Worm (Caenorhabditis elegans) whole organism, young adult: ENCODE results near the gene ant-1.3.

ENCODE experiments used
- C06A6.2 ChIP-seq: fragments of 200-800 bp; sonication (Bioruptor generic); conservative IDR thresholded peaks from 2 replicates; pipeline ENCODE4 v1.3.6; 2022; ENCODE audit warnings: missing genetic modification characterization, missing compliant biosample characterization
- D2030.7 ChIP-seq: fragments of 200-800 bp; sonication (Bioruptor generic); IDR thresholded peaks from 2 replicates; pipeline ENCODE4 v1.3.6; 2022; ENCODE audit warnings: missing genetic modification reagents, missing genetic modification characterization, missing compliant biosample characterization
- F10E7.11 ChIP-seq: sonication (generic microtip); optimal IDR thresholded peaks from 2 replicates; lab custom pipeline; 2017; ENCODE audit warnings: mild to moderate bottlenecking, missing genetic modification characterization, moderate library complexity, missing compliant biosample characterization
- F33H1.4 ChIP-seq: fragments of 200-800 bp; sonication (Bioruptor generic); IDR thresholded peaks from 2 replicates; pipeline ENCODE4 v1.3.6; 2022; ENCODE audit warnings: missing genetic modification reagents, missing genetic modification characterization, missing compliant biosample characterization
- Y53F4B.3 ChIP-seq: fragments of 200-800 bp; sonication (Bioruptor generic); IDR thresholded peaks from 2 replicates; pipeline ENCODE4 v1.3.6; 2022; ENCODE audit warnings: missing genetic modification reagents, missing genetic modification characterization, missing compliant biosample characterization
- Y53G8AR.9 ChIP-seq: fragments of 200-800 bp; sonication (Bioruptor generic); conservative IDR thresholded peaks from 2 replicates; pipeline ENCODE4 v1.3.6; 2022; ENCODE audit warnings: missing genetic modification reagents, missing genetic modification characterization, missing compliant biosample characterization
- ZK185.1 ChIP-seq: sonication (generic microtip); optimal IDR thresholded peaks from 2 replicates; lab custom pipeline; 2016; ENCODE audit warnings: mild to moderate bottlenecking, missing genetic modification characterization, missing compliant biosample characterization; ENCODE audit not compliant: poor library complexity, severe bottlenecking
- athp-1 ChIP-seq: sonication (generic microtip); optimal IDR thresholded peaks from 2 replicates; lab custom pipeline; 2017; ENCODE audit warnings: mild to moderate bottlenecking, missing genetic modification characterization, missing compliant biosample characterization
- attf-3 ChIP-seq: fragments of 200-800 bp; sonication (Bioruptor generic); conservative IDR thresholded peaks from 2 replicates; pipeline ENCODE4 v1.3.6; 2022; ENCODE audit warnings: missing genetic modification reagents, missing genetic modification characterization, missing compliant biosample characterization
- attf-6 ChIP-seq: fragments of 200-800 bp; sonication (Bioruptor generic); IDR thresholded peaks from 2 replicates; pipeline ENCODE4 v1.3.6; 2022; ENCODE audit warnings: missing genetic modification reagents, missing genetic modification characterization, missing compliant biosample characterization
- bed-1 ChIP-seq: fragments of 200-800 bp; sonication (Bioruptor generic); IDR thresholded peaks from 2 replicates; pipeline ENCODE4 v1.3.6; 2022; ENCODE audit warnings: missing genetic modification reagents, missing genetic modification characterization, missing compliant biosample characterization
- ccch-3 ChIP-seq: fragments of 200-800 bp; sonication (Bioruptor generic); optimal IDR thresholded peaks from 2 replicates; lab custom pipeline; 2018; ENCODE audit warnings: mild to moderate bottlenecking, missing genetic modification characterization, missing compliant biosample characterization
- cebp-1 ChIP-seq, 2 experiments: fragments of 200-800 bp in 1 of 2; sonication (Bioruptor generic) in 1 of 2; sonication (generic microtip) in 1 of 2; IDR thresholded peaks in 1 of 2; optimal IDR thresholded peaks in 1 of 2; 2 replicates each; pipeline versions ENCODE4 v1.3.6 to Lab custom; 2017 to 2022; ENCODE audit warnings: missing compliant biosample characterization in 2 of 2, missing genetic modification characterization in 2 of 2, mild to moderate bottlenecking in 1 of 2, missing genetic modification reagents in 1 of 2, moderate library complexity in 1 of 2
- cebp-2 ChIP-seq: fragments of 200-800 bp; sonication (Bioruptor generic); IDR thresholded peaks from 2 replicates; pipeline ENCODE4 v1.3.6; 2022; ENCODE audit warnings: missing genetic modification characterization, missing compliant biosample characterization
- ceh-79 ChIP-seq: sonication (generic microtip); optimal IDR thresholded peaks from 2 replicates; lab custom pipeline; 2017; ENCODE audit warnings: mild to moderate bottlenecking, missing genetic modification characterization, missing compliant biosample characterization
- die-1 ChIP-seq: sonication (generic microtip); optimal IDR thresholded peaks from 2 replicates; lab custom pipeline; 2016; ENCODE audit warnings: missing genotype, mild to moderate bottlenecking, missing genetic modification characterization, missing compliant biosample characterization
- efl-1 ChIP-seq: fragments of 150-350 bp; optimal IDR thresholded peaks from 2 replicates; lab custom pipeline; 2014; ENCODE audit warnings: missing biosample characterization, missing genetic modification reagents, missing genetic modification characterization
- egl-18 ChIP-seq: fragments of 200-800 bp; sonication (Bioruptor generic); IDR thresholded peaks from 2 replicates; pipeline ENCODE4 v1.3.6; 2022; ENCODE audit warnings: missing genetic modification reagents, missing genetic modification characterization, missing compliant biosample characterization
- egrh-3 ChIP-seq: fragments of 200-800 bp; sonication (Bioruptor generic); IDR thresholded peaks from 2 replicates; pipeline ENCODE4 v1.3.6; 2022; ENCODE audit warnings: missing genetic modification reagents, missing genetic modification characterization, missing compliant biosample characterization
- ekl-4 ChIP-seq: fragments of 200-800 bp; sonication (Bioruptor generic); IDR thresholded peaks from 2 replicates; pipeline ENCODE4 v1.3.6; 2022; ENCODE audit warnings: missing genetic modification reagents, missing genetic modification characterization, missing compliant biosample characterization
- ets-4 ChIP-seq: fragments of 200-800 bp; sonication (Bioruptor generic); optimal IDR thresholded peaks from 2 replicates; lab custom pipeline; 2018; ENCODE audit warnings: mild to moderate bottlenecking, missing genetic modification characterization, missing compliant biosample characterization
- hmg-20 ChIP-seq: fragments of 200-800 bp; sonication (Bioruptor generic); IDR thresholded peaks from 2 replicates; pipeline ENCODE4 v1.3.6; 2022; ENCODE audit warnings: missing genetic modification reagents, missing genetic modification characterization, missing compliant biosample characterization
- hsf-1 ChIP-seq: fragments of 200-800 bp; sonication (Bioruptor generic); IDR thresholded peaks from 2 replicates; pipeline ENCODE4 v1.3.6; 2022; ENCODE audit warnings: missing genetic modification reagents, missing genetic modification characterization, missing compliant biosample characterization
- let-526 ChIP-seq: fragments of 200-800 bp; sonication (Bioruptor generic); IDR thresholded peaks from 2 replicates; pipeline ENCODE4 v1.3.6; 2022; ENCODE audit warnings: missing genetic modification reagents, missing genetic modification characterization, missing compliant biosample characterization
- lin-26 ChIP-seq: fragments of 200-800 bp; sonication (Bioruptor generic); IDR thresholded peaks from 2 replicates; pipeline ENCODE4 v1.3.6; 2022; ENCODE audit warnings: missing genetic modification reagents, missing genetic modification characterization, missing compliant biosample characterization
- lin-40 ChIP-seq: sonication (generic microtip); optimal IDR thresholded peaks from 2 replicates; lab custom pipeline; 2016; ENCODE audit warnings: missing genetic modification characterization, mild to moderate bottlenecking, missing compliant biosample characterization, missing genotype, missing genetic modification reagents
- lin-54 ChIP-seq: fragments of 200-800 bp; sonication (Bioruptor generic); optimal IDR thresholded peaks from 2 replicates; lab custom pipeline; 2018; ENCODE audit warnings: mild to moderate bottlenecking, missing genetic modification characterization, missing compliant biosample characterization
- lsl-1 ChIP-seq: fragments of 200-800 bp; sonication (Bioruptor generic); optimal IDR thresholded peaks from 2 replicates; lab custom pipeline; 2018; ENCODE audit warnings: mild to moderate bottlenecking, missing genetic modification characterization, moderate library complexity, missing compliant biosample characterization
- madf-10 ChIP-seq: sonication (generic microtip); optimal IDR thresholded peaks from 2 replicates; lab custom pipeline; 2016; ENCODE audit warnings: mild to moderate bottlenecking, missing genetic modification characterization, missing compliant biosample characterization
- madf-8 ChIP-seq: fragments of 200-800 bp; sonication (Bioruptor generic); conservative IDR thresholded peaks from 2 replicates; pipeline ENCODE4 v1.3.6; 2022; ENCODE audit warnings: missing genetic modification reagents, missing genetic modification characterization, missing compliant biosample characterization
- mcd-1 ChIP-seq: fragments of 200-800 bp; sonication (Bioruptor generic); IDR thresholded peaks from 2 replicates; pipeline ENCODE4 v1.3.6; 2022; ENCODE audit warnings: missing genetic modification reagents, missing genetic modification characterization, missing compliant biosample characterization
- mes-4 ChIP-seq: sonication (generic microtip); optimal IDR thresholded peaks from 2 replicates; lab custom pipeline; 2016; ENCODE audit warnings: missing genotype, missing genetic modification characterization, missing compliant biosample characterization
- mxl-1 ChIP-seq: sonication (generic microtip); optimal IDR thresholded peaks from 2 replicates; lab custom pipeline; 2016; ENCODE audit warnings: missing genetic modification characterization, missing compliant biosample characterization
- nfyb-1 ChIP-seq: fragments of 200-800 bp; sonication (Bioruptor generic); IDR thresholded peaks from 2 replicates; pipeline ENCODE4 v1.3.6; 2022; ENCODE audit warnings: missing genetic modification reagents, missing genetic modification characterization, missing compliant biosample characterization
- nhr-179 ChIP-seq: sonication (generic microtip); optimal IDR thresholded peaks from 2 replicates; lab custom pipeline; 2016; ENCODE audit warnings: mild to moderate bottlenecking, missing genetic modification characterization, missing compliant biosample characterization
- nhr-80 ChIP-seq: sonication (generic microtip); optimal IDR thresholded peaks from 2 replicates; lab custom pipeline; 2016; ENCODE audit warnings: missing genetic modification characterization, missing compliant biosample characterization
- pha-4 ChIP-seq: fragments of 150-350 bp; sonication (generic microtip); optimal IDR thresholded peaks from 2 replicates; lab custom pipeline; 2014; ENCODE audit warnings: missing biosample characterization, missing genetic modification reagents, missing genetic modification characterization
- rcor-1 ChIP-seq: fragments of 200-800 bp; sonication (Bioruptor generic); IDR thresholded peaks from 2 replicates; pipeline ENCODE4 v1.3.6; 2022; ENCODE audit warnings: missing genetic modification reagents, missing genetic modification characterization, missing compliant biosample characterization
- repo-1 ChIP-seq: sonication (generic microtip); optimal IDR thresholded peaks from 2 replicates; lab custom pipeline; 2017; ENCODE audit warnings: mild to moderate bottlenecking, missing genetic modification characterization, missing compliant biosample characterization
- snpc-1.3 ChIP-seq: sonication (generic microtip); optimal IDR thresholded peaks from 2 replicates; lab custom pipeline; 2017; ENCODE audit warnings: missing genetic modification characterization, mild to moderate bottlenecking, missing compliant biosample characterization, antibody characterized with exemption, moderate library complexity, missing genotype, missing genetic modification reagents; ENCODE audit not compliant: insufficient read depth
- somi-1 ChIP-seq: fragments of 200-800 bp; sonication (Bioruptor generic); optimal IDR thresholded peaks from 2 replicates; lab custom pipeline; 2018; ENCODE audit warnings: mild to moderate bottlenecking, missing genetic modification characterization, missing compliant biosample characterization
- tbp1 ChIP-seq: fragments of 200-800 bp; sonication (Bioruptor generic); optimal IDR thresholded peaks from 2 replicates; lab custom pipeline; 2018; ENCODE audit warnings: mild to moderate bottlenecking, missing genetic modification characterization, missing compliant biosample characterization
- tlf-1 ChIP-seq: fragments of 200-800 bp; sonication (Bioruptor generic); optimal IDR thresholded peaks from 2 replicates; lab custom pipeline; 2018; ENCODE audit warnings: mild to moderate bottlenecking, missing genetic modification characterization, missing compliant biosample characterization
- ztf-26 ChIP-seq: sonication (generic microtip); optimal IDR thresholded peaks from 2 replicates; lab custom pipeline; 2017; ENCODE audit warnings: missing genetic modification characterization, missing compliant biosample characterization

The ant-1.3 gene

DNA sequence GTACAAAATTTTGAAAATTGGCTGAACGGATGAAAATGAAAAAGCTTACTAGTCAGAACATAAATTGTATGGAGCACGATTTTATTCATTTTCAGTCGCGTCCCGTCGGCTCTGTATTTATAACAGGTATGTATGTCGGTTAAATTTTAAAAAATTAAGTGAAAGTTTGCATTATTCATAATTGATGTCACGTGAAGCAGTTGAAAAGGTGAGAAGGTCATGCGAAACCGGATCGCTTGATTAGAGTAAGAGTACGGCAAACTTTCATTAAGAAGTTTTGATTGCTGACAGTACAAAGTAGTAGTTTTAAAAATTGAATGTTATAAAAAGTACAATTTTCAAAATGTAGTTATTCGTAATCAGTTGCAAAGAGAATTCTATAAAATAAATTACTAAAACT, 35.9 kb downstream of the ant-1.3 start:
- no peak for TF ChIP-seq ets-4 (GFP tag; lab: Kevin White, UChicago)
- no peak for TF ChIP-seq lsl-1

DNA sequence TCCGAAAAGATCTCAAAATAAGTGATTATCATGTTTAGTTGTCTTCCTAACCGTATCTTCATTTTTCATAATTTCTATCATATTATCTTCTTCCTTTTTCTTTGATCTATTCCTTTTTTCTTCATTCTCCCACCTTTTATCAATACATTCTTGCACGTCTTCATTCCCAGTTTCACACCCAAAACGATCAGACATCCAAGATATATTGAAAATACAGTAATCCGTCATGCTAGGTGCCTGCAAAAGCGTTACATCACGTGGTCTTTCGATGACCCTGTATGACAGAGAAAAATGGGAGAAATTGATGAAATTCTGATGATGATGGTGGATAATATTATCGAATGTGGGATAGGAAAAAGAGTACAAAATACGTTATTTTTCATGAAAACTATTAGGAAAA, 36.7 kb downstream of the ant-1.3 start:
- TF ChIP-seq ztf-26 (tag; lab: Kevin White, UChicago) (peak; percentile 47), somi-1 (GFP tag; lab: Kevin White, UChicago) (peak; percentile 82), cebp-1 (GFP tag; IDR thresholded peaks at IDR 0.05; lab: Robert Waterston, UW) (no peak), cebp-1 (tag; optimal IDR thresholded peaks at IDR 0.05; lab: Kevin White, UChicago) (peak; percentile 33), mxl-1 (no peak), madf-10 (tag; lab: Kevin White, UChicago) (no peak), C06A6.2 (GFP tag; lab: Robert Waterston, UW) (no peak), lin-40 (tag; lab: Kevin White, UChicago) (peak; percentile 53)

DNA sequence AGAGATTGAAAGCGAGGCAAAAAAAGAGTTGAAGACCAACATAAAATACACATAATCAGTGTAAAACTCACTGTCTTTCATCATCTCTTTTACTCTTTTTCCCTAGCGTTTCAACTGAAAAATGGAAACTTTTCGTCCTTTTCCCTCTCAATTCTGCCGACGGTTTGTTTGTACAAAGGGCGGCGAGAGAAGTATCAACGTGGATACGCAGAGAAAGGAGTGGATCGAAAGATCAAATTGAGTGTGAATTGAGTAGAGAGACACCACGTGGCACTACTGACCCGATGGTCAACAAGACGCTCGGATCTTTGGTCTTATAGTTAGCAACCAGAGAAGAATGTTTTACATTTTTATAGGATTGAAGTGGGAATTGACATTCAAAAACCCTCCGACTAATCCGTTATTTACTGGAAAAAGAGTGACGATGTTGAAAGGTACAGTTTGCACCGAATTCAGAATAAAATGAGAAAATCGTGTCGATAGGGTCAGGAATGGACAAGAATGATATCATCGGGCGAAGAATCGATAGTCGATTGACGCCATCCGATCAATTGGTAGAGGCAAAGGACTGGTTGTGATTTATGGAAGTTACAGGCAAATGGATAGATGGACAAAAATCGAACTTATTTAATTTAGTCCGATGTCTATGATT, 38.0 kb downstream of the ant-1.3 start:
- TF ChIP-seq tbp1 (peak; percentile 23), hsf-1 (no peak), snpc-1.3 (no peak), ceh-79 (no peak), die-1 (tag; lab: Kevin White, UChicago) (no peak), tlf-1 (GFP tag; lab: Kevin White, UChicago) (peak; percentile 20), ztf-26 (tag; lab: Kevin White, UChicago) (no peak), rcor-1 (GFP tag; lab: Robert Waterston, UW) (no peak), nfyb-1 (GFP tag; lab: Robert Waterston, UW) (no peak), nhr-80 (peak; percentile 88), Y53F4B.3 (GFP tag; lab: Robert Waterston, UW) (no peak), athp-1 (no peak), nhr-179 (tag; lab: Kevin White, UChicago) (no peak), efl-1 (GFP tag; lab: Kevin White, UChicago) (no peak), mes-4 (no peak), F10E7.11 (tag; lab: Kevin White, UChicago) (no peak), bed-1 (GFP tag; lab: Robert Waterston, UW) (no peak), attf-6 (GFP tag; lab: Robert Waterston, UW) (no peak), ccch-3 (no peak), cebp-2 (GFP tag; lab: Robert Waterston, UW) (no peak), somi-1 (GFP tag; lab: Kevin White, UChicago) (peak; percentile 53), hmg-20 (GFP tag; lab: Robert Waterston, UW) (no peak), C06A6.2 (GFP tag; lab: Robert Waterston, UW) (0 out of 2 replicates have a peak, but pooled peaks have one; percentile 46), cebp-1 (GFP tag; IDR thresholded peaks at IDR 0.05; lab: Robert Waterston, UW) (no peak), cebp-1 (tag; optimal IDR thresholded peaks at IDR 0.05; lab: Kevin White, UChicago) (peak; percentile 74), mcd-1 (GFP tag; lab: Robert Waterston, UW) (no peak), lin-54 (GFP tag; lab: Kevin White, UChicago) (peak; percentile 10), lin-26 (GFP tag; lab: Robert Waterston, UW) (no peak), let-526 (no peak), ZK185.1 (tag; lab: Kevin White, UChicago) (peak; percentile 26), egrh-3 (no peak), madf-8 (GFP tag; lab: Robert Waterston, UW) (no peak), D2030.7 (GFP tag; lab: Robert Waterston, UW) (no peak), F33H1.4 (GFP tag; lab: Robert Waterston, UW) (no peak), egl-18 (no peak), ekl-4 (no peak), Y53G8AR.9 (GFP tag; lab: Robert Waterston, UW) (no peak), attf-3 (GFP tag; lab: Robert Waterston, UW) (no peak), pha-4 (peak; percentile 76), repo-1 (tag; lab: Kevin White, UChicago) (no peak)
